Fruit fly (Drosophila melanogaster): ENCODE results near the gene bdl.

bdl gene

DNA sequence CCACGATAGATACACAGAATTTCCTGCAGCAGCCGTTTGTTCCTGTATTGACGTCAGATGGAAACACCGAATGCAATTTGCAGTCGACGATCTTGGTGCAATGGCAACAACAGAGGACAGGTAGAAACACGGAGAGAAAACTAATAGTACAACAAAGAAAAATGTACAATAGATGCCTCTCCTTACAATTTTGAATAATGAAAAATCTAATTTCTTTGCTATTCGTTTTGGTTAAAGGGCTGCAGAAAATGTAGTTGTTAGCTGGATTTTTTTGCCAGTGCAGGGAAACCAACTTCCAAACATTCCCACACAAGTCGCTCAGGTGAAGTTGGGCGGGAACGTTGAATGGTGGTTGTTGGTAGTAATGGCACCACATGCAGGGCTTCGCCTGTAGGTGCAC lies 37.3 kb upstream of the bdl start (continued):
- peak; percentile 5 for TF ChIP-seq gsb-n (tag; optimal IDR thresholded peaks at IDR 0.05)
- TF ChIP-seq CG42726 (GFP tag; IDR thresholded peaks at IDR 0.05; ENCODE audit: partially characterized antibody) = no peak
- no peak for TF ChIP-seq gt (GFP tag; IDR thresholded peaks at IDR 0.05)
- peak; percentile 69 for TF ChIP-seq nom (GFP tag; optimal IDR thresholded peaks at IDR 0.05)
- no peak for TF ChIP-seq CG6689 (GFP tag; IDR thresholded peaks at IDR 0.05)
- no peak for TF ChIP-seq ara (GFP tag; IDR thresholded peaks at IDR 0.05)
- TF ChIP-seq Nf-YC (tag; optimal IDR thresholded peaks at IDR 0.05) = no peak
- peak; percentile 12 for TF ChIP-seq nmo (GFP tag; optimal IDR thresholded peaks at IDR 0.05)
- TF ChIP-seq CG18262 (tag; optimal IDR thresholded peaks at IDR 0.05) = peak; percentile 38
- TF ChIP-seq mirr (GFP tag; optimal IDR thresholded peaks at IDR 0.05) = no peak
- TF ChIP-seq CG18764 (GFP tag; optimal IDR thresholded peaks at IDR 0.05) = no peak
- TF ChIP-seq zf30C (GFP tag; optimal IDR thresholded peaks at IDR 0.05) = peak; percentile 84
- TF ChIP-seq tap (tag; optimal IDR thresholded peaks at IDR 0.05) = no peak
- no peak for TF ChIP-seq otp (GFP tag; IDR thresholded peaks at IDR 0.05)
- TF ChIP-seq shn (GFP tag; optimal IDR thresholded peaks at IDR 0.05) = no peak
- peak; percentile 53 for TF ChIP-seq CG10979 (tag; optimal IDR thresholded peaks at IDR 0.05)
- TF ChIP-seq Med (GFP tag) = no peak
- TF ChIP-seq CG10959 (GFP tag; IDR thresholded peaks at IDR 0.05) = peak; percentile 49; the same call in 1 of the 2 replicates
- peak; percentile 22; the same call in 1 of the 3 replicates for TF ChIP-seq croc (GFP tag; conservative IDR thresholded peaks at IDR 0.05)
- no peak for TF ChIP-seq prd (optimal IDR thresholded peaks at IDR 0.05)
- peak; percentile 64; the same call in 2 of the 3 replicates for TF ChIP-seq prd (GFP tag; IDR thresholded peaks at IDR 0.05)
- no peak for TF ChIP-seq toy (GFP tag; IDR thresholded peaks at IDR 0.05)
- no peak for TF ChIP-seq org-1 (GFP tag; optimal IDR thresholded peaks at IDR 0.05)
- TF ChIP-seq CG13894 (tag; optimal IDR thresholded peaks at IDR 0.05) = no peak
- TF ChIP-seq pros (GFP tag; optimal IDR thresholded peaks at IDR 0.05) = no peak
- no peak for TF ChIP-seq CG30020 (tag; optimal IDR thresholded peaks at IDR 0.05)
- TF ChIP-seq Camta (GFP tag; optimal IDR thresholded peaks at IDR 0.05) = no peak
- TF ChIP-seq hbn (GFP tag; IDR thresholded peaks at IDR 0.05; ENCODE audit: partially characterized antibody) = no peak
- no peak for TF ChIP-seq CG3281 (GFP tag; optimal IDR thresholded peaks at IDR 0.05)
- no peak; the same call in 1 of the 2 replicates for TF ChIP-seq Rx (GFP tag; IDR thresholded peaks at IDR 0.05)
- no peak for TF ChIP-seq dpn (GFP tag; optimal IDR thresholded peaks at IDR 0.05)
- TF ChIP-seq grau (tag; optimal IDR thresholded peaks at IDR 0.05) = no peak
- TF ChIP-seq CG14710 (tag; optimal IDR thresholded peaks at IDR 0.05) = peak; percentile 9
- no peak for TF ChIP-seq Chrac-16 (GFP tag; optimal IDR thresholded peaks at IDR 0.05)
- no peak for TF ChIP-seq CG7987 (GFP tag; optimal IDR thresholded peaks at IDR 0.05)
- no peak for TF ChIP-seq CG11504 (tag; optimal IDR thresholded peaks at IDR 0.05)
- TF ChIP-seq tio (GFP tag; optimal IDR thresholded peaks at IDR 0.05) = no peak
- no peak for TF ChIP-seq CG1529 (GFP tag; optimal IDR thresholded peaks at IDR 0.05)
- TF ChIP-seq Blimp-1 (GFP tag; optimal IDR thresholded peaks at IDR 0.05) = peak; percentile 8
- TF ChIP-seq Dp (GFP tag; optimal IDR thresholded peaks at IDR 0.05) = no peak
- no peak for TF ChIP-seq CHES-1-like (GFP tag; optimal IDR thresholded peaks at IDR 0.05)
- TF ChIP-seq Antp (GFP tag; optimal IDR thresholded peaks at IDR 0.05) = peak; percentile 3
- no peak for TF ChIP-seq kay (GFP tag; optimal IDR thresholded peaks at IDR 0.05)
- TF ChIP-seq CG10267 (tag; optimal IDR thresholded peaks at IDR 0.05) = peak; percentile 24
- no peak for TF ChIP-seq luna (GFP tag; optimal IDR thresholded peaks at IDR 0.05)
- no peak for TF ChIP-seq CG10321 (GFP tag; IDR thresholded peaks at IDR 0.05)
- TF ChIP-seq CG8924 (tag; optimal IDR thresholded peaks at IDR 0.05) = peak; percentile 14
- peak; percentile 52; the same call in 1 of the 2 replicates for TF ChIP-seq Xrp1 (GFP tag; IDR thresholded peaks at IDR 0.05)
- no peak for TF ChIP-seq CG6175 (GFP tag; IDR thresholded peaks at IDR 0.05)
- no peak for TF ChIP-seq CG8089 (GFP tag; optimal IDR thresholded peaks at IDR 0.05)
- peak; percentile 39 for TF ChIP-seq gem (tag; optimal IDR thresholded peaks at IDR 0.05)
- TF ChIP-seq CG31365 (tag; optimal IDR thresholded peaks at IDR 0.05) = no peak

Data from whole organism, embryonic.